Worm (Caenorhabditis elegans) whole organism, young adult: ENCODE measurements around the gene rnp-5.

ENCODE experiments used
- B0261.1 ChIP-seq: sonication (generic microtip); optimal IDR thresholded peaks from 2 replicates; lab custom pipeline; 2016; ENCODE audit warnings: mild to moderate bottlenecking, missing genetic modification characterization, moderate library complexity, missing compliant biosample characterization
- C06A6.2 ChIP-seq: fragments of 200-800 bp; sonication (Bioruptor generic); conservative IDR thresholded peaks from 2 replicates; pipeline ENCODE4 v1.3.6; 2022; ENCODE audit warnings: missing genetic modification characterization, missing compliant biosample characterization
- F22D6.2 ChIP-seq: sonication (generic microtip); optimal IDR thresholded peaks from 2 replicates; lab custom pipeline; 2016; ENCODE audit warnings: mild to moderate bottlenecking, missing genetic modification characterization, missing compliant biosample characterization
- F49E8.2 ChIP-seq: sonication (generic microtip); optimal IDR thresholded peaks from 3 replicates; lab custom pipeline; 2017; ENCODE audit warnings: missing genetic modification characterization, mild to moderate bottlenecking, missing compliant biosample characterization, antibody characterized with exemption, moderate library complexity; ENCODE audit not compliant: insufficient read depth
- F52B5.7 ChIP-seq: sonication (generic microtip); optimal IDR thresholded peaks from 2 replicates; lab custom pipeline; 2016; ENCODE audit warnings: mild to moderate bottlenecking, missing genetic modification characterization, missing compliant biosample characterization
- K11D2.4 ChIP-seq: fragments of 200-800 bp; sonication (Bioruptor generic); IDR thresholded peaks from 2 replicates; pipeline ENCODE4 v1.3.6; 2022; ENCODE audit warnings: missing genetic modification reagents, missing genetic modification characterization, missing compliant biosample characterization
- K12H6.12 ChIP-seq: fragments of 200-800 bp; sonication (Bioruptor generic); optimal IDR thresholded peaks from 2 replicates; lab custom pipeline; 2018; ENCODE audit warnings: mild to moderate bottlenecking, missing genetic modification characterization, missing compliant biosample characterization
- Y53G8AR.9 ChIP-seq: fragments of 200-800 bp; sonication (Bioruptor generic); conservative IDR thresholded peaks from 2 replicates; pipeline ENCODE4 v1.3.6; 2022; ENCODE audit warnings: missing genetic modification reagents, missing genetic modification characterization, missing compliant biosample characterization
- Y95B8A.8 ChIP-seq: fragments of 200-800 bp; sonication (Bioruptor generic); IDR thresholded peaks from 2 replicates; pipeline ENCODE4 v1.3.6; 2022; ENCODE audit warnings: missing genetic modification reagents, missing genetic modification characterization, missing compliant biosample characterization
- akir-1 ChIP-seq: fragments of 200-800 bp; sonication (Bioruptor generic); optimal IDR thresholded peaks from 2 replicates; lab custom pipeline; 2018; ENCODE audit warnings: mild to moderate bottlenecking, missing genetic modification characterization, moderate library complexity, missing compliant biosample characterization
- aptf-2 ChIP-seq: fragments of 200-800 bp; sonication (Bioruptor generic); conservative IDR thresholded peaks from 2 replicates; pipeline ENCODE4 v1.3.6; 2022; ENCODE audit warnings: missing genetic modification reagents, missing genetic modification characterization, missing compliant biosample characterization
- attf-5 ChIP-seq: fragments of 200-800 bp; sonication (Bioruptor generic); optimal IDR thresholded peaks from 2 replicates; lab custom pipeline; 2018; ENCODE audit warnings: mild to moderate bottlenecking, missing genetic modification characterization, missing compliant biosample characterization
- cebp-2 ChIP-seq: fragments of 200-800 bp; sonication (Bioruptor generic); IDR thresholded peaks from 2 replicates; pipeline ENCODE4 v1.3.6; 2022; ENCODE audit warnings: missing genetic modification characterization, missing compliant biosample characterization
- ceh-100 ChIP-seq: fragments of 200-800 bp; sonication (Bioruptor generic); IDR thresholded peaks from 2 replicates; pipeline ENCODE4 v1.3.6; 2022; ENCODE audit warnings: missing genetic modification reagents, missing genetic modification characterization, missing compliant biosample characterization
- ceh-27 ChIP-seq: fragments of 200-800 bp; sonication (Bioruptor generic); optimal IDR thresholded peaks from 2 replicates; lab custom pipeline; 2018; ENCODE audit warnings: mild to moderate bottlenecking, missing genetic modification characterization, moderate library complexity, missing compliant biosample characterization
- ceh-91 ChIP-seq: fragments of 200-800 bp; sonication (Bioruptor generic); IDR thresholded peaks from 2 replicates; pipeline ENCODE4 v1.3.6; 2022; ENCODE audit warnings: missing genetic modification reagents, missing genetic modification characterization, missing compliant biosample characterization
- chd-7 ChIP-seq: sonication (generic microtip); optimal IDR thresholded peaks from 2 replicates; lab custom pipeline; 2016; ENCODE audit warnings: mild to moderate bottlenecking, missing genetic modification characterization, moderate library complexity, missing compliant biosample characterization
- dox-1 ChIP-seq: fragments of 200-800 bp; sonication (Bioruptor generic); IDR thresholded peaks from 2 replicates; pipeline ENCODE4 v1.3.6; 2022; ENCODE audit warnings: missing genetic modification reagents, missing genetic modification characterization, missing compliant biosample characterization
- dpff-1 ChIP-seq: sonication (generic microtip); optimal IDR thresholded peaks from 2 replicates; lab custom pipeline; 2017; ENCODE audit warnings: mild to moderate bottlenecking, missing genetic modification characterization, missing compliant biosample characterization
- efl-1 ChIP-seq: fragments of 150-350 bp; optimal IDR thresholded peaks from 2 replicates; lab custom pipeline; 2014; ENCODE audit warnings: missing biosample characterization, missing genetic modification reagents, missing genetic modification characterization
- ekl-4 ChIP-seq: fragments of 200-800 bp; sonication (Bioruptor generic); IDR thresholded peaks from 2 replicates; pipeline ENCODE4 v1.3.6; 2022; ENCODE audit warnings: missing genetic modification reagents, missing genetic modification characterization, missing compliant biosample characterization
- hlh-12 ChIP-seq: sonication (generic microtip); optimal IDR thresholded peaks from 2 replicates; lab custom pipeline; 2016; ENCODE audit warnings: missing genetic modification characterization, missing compliant biosample characterization
- hmg-1.2 ChIP-seq: fragments of 200-800 bp; sonication (Bioruptor generic); IDR thresholded peaks from 2 replicates; pipeline ENCODE4 v1.3.6; 2022; ENCODE audit warnings: missing genetic modification reagents, missing genetic modification characterization, missing compliant biosample characterization
- lag-1 ChIP-seq: fragments of 200-800 bp; sonication (Bioruptor generic); IDR thresholded peaks from 2 replicates; pipeline ENCODE4 v1.3.6; 2022; ENCODE audit warnings: missing genetic modification reagents, missing genetic modification characterization, missing compliant biosample characterization
- let-526 ChIP-seq: fragments of 200-800 bp; sonication (Bioruptor generic); IDR thresholded peaks from 2 replicates; pipeline ENCODE4 v1.3.6; 2022; ENCODE audit warnings: missing genetic modification reagents, missing genetic modification characterization, missing compliant biosample characterization
- lin-35 ChIP-seq, 3 experiments: fragments of 150-350 bp in 2 of 3; sonication (generic microtip) in 1 of 3; optimal IDR thresholded peaks; 2 replicates each; lab custom pipeline; 2014 to 2018; ENCODE audit warnings: missing biosample characterization in 3 of 3, missing genetic modification characterization in 3 of 3, missing genetic modification reagents in 3 of 3
- lin-40 ChIP-seq: sonication (generic microtip); optimal IDR thresholded peaks from 2 replicates; lab custom pipeline; 2016; ENCODE audit warnings: missing genetic modification characterization, mild to moderate bottlenecking, missing compliant biosample characterization, missing genotype, missing genetic modification reagents
- lsl-1 ChIP-seq: fragments of 200-800 bp; sonication (Bioruptor generic); optimal IDR thresholded peaks from 2 replicates; lab custom pipeline; 2018; ENCODE audit warnings: mild to moderate bottlenecking, missing genetic modification characterization, moderate library complexity, missing compliant biosample characterization
- mcd-1 ChIP-seq: fragments of 200-800 bp; sonication (Bioruptor generic); IDR thresholded peaks from 2 replicates; pipeline ENCODE4 v1.3.6; 2022; ENCODE audit warnings: missing genetic modification reagents, missing genetic modification characterization, missing compliant biosample characterization
- mes-4 ChIP-seq: sonication (generic microtip); optimal IDR thresholded peaks from 2 replicates; lab custom pipeline; 2016; ENCODE audit warnings: missing genotype, missing genetic modification characterization, missing compliant biosample characterization
- mxl-1 ChIP-seq: sonication (generic microtip); optimal IDR thresholded peaks from 2 replicates; lab custom pipeline; 2016; ENCODE audit warnings: missing genetic modification characterization, missing compliant biosample characterization
- nhr-80 ChIP-seq: sonication (generic microtip); optimal IDR thresholded peaks from 2 replicates; lab custom pipeline; 2016; ENCODE audit warnings: missing genetic modification characterization, missing compliant biosample characterization
- nhr-90 ChIP-seq: sonication (generic microtip); optimal IDR thresholded peaks from 2 replicates; lab custom pipeline; 2016; ENCODE audit warnings: missing genotype, mild to moderate bottlenecking, missing genetic modification characterization, missing compliant biosample characterization
- pbrm-1 ChIP-seq: fragments of 200-800 bp; sonication (Bioruptor generic); IDR thresholded peaks from 2 replicates; pipeline ENCODE4 v1.3.6; 2022; ENCODE audit warnings: missing genetic modification reagents, missing genetic modification characterization, missing compliant biosample characterization
- rcor-1 ChIP-seq: fragments of 200-800 bp; sonication (Bioruptor generic); IDR thresholded peaks from 2 replicates; pipeline ENCODE4 v1.3.6; 2022; ENCODE audit warnings: missing genetic modification reagents, missing genetic modification characterization, missing compliant biosample characterization
- rec-8 ChIP-seq, 2 experiments: sonication (generic microtip); optimal IDR thresholded peaks; 2 replicates each; lab custom pipeline; 2016; ENCODE audit warnings: mild to moderate bottlenecking in 2 of 2, missing genetic modification characterization in 2 of 2, missing genetic modification reagents in 2 of 2, missing genotype in 2 of 2, missing biosample characterization in 1 of 2, missing compliant biosample characterization in 1 of 2, moderate library complexity in 1 of 2
- repo-1 ChIP-seq: sonication (generic microtip); optimal IDR thresholded peaks from 2 replicates; lab custom pipeline; 2017; ENCODE audit warnings: mild to moderate bottlenecking, missing genetic modification characterization, missing compliant biosample characterization
- sdz-38 ChIP-seq: sonication (generic microtip); optimal IDR thresholded peaks from 2 replicates; lab custom pipeline; 2016; ENCODE audit warnings: missing genotype, missing genetic modification characterization, missing compliant biosample characterization
- snpc-1.1 ChIP-seq: sonication (generic microtip); optimal IDR thresholded peaks from 2 replicates; lab custom pipeline; 2017; ENCODE audit warnings: missing genetic modification characterization, mild to moderate bottlenecking, missing compliant biosample characterization, antibody characterized with exemption, moderate library complexity, missing genotype, missing genetic modification reagents; ENCODE audit not compliant: insufficient read depth
- snpc-1.3 ChIP-seq: sonication (generic microtip); optimal IDR thresholded peaks from 2 replicates; lab custom pipeline; 2017; ENCODE audit warnings: missing genetic modification characterization, mild to moderate bottlenecking, missing compliant biosample characterization, antibody characterized with exemption, moderate library complexity, missing genotype, missing genetic modification reagents; ENCODE audit not compliant: insufficient read depth
- snpc-3.4 ChIP-seq: sonication (generic microtip); optimal IDR thresholded peaks from 2 replicates; lab custom pipeline; 2017; ENCODE audit warnings: missing genetic modification characterization, mild to moderate bottlenecking, missing compliant biosample characterization, antibody characterized with exemption, moderate library complexity, missing genotype, missing genetic modification reagents
- snpc-4 ChIP-seq, 5 experiments: fragments of 150-350 bp in 1 of 5; sonication (generic microtip) in 4 of 5; optimal IDR thresholded peaks; 2 replicates each; lab custom pipeline; 2014 to 2018; ENCODE audit warnings: missing genetic modification characterization in 5 of 5, missing biosample characterization in 3 of 5, antibody characterized with exemption in 2 of 5, mild to moderate bottlenecking in 2 of 5, missing compliant biosample characterization in 2 of 5, missing genotype in 2 of 5, moderate library complexity in 2 of 5, missing genetic modification reagents in 1 of 5
- tbx-9 ChIP-seq: sonication (generic microtip); optimal IDR thresholded peaks from 2 replicates; lab custom pipeline; 2016; ENCODE audit warnings: borderline replicate concordance, missing genetic modification characterization, inconsistent platforms, missing compliant biosample characterization
- unc-130 ChIP-seq: sonication (generic microtip); optimal IDR thresholded peaks from 2 replicates; lab custom pipeline; 2016; ENCODE audit warnings: missing genetic modification reagents, missing genetic modification characterization, missing compliant biosample characterization
- unc-62 ChIP-seq: fragments of 150-350 bp; optimal IDR thresholded peaks from 2 replicates; lab custom pipeline; 2014; ENCODE audit warnings: missing biosample characterization, missing genetic modification reagents, missing genetic modification characterization
- ztf-18 ChIP-seq: sonication (generic microtip); optimal IDR thresholded peaks from 2 replicates; lab custom pipeline; 2016; ENCODE audit warnings: missing genotype, mild to moderate bottlenecking, missing genetic modification characterization, missing compliant biosample characterization
- ztf-26 ChIP-seq: sonication (generic microtip); optimal IDR thresholded peaks from 2 replicates; lab custom pipeline; 2017; ENCODE audit warnings: missing genetic modification characterization, missing compliant biosample characterization
- ztf-6 ChIP-seq: fragments of 200-800 bp; sonication (Bioruptor generic); IDR thresholded peaks from 2 replicates; pipeline ENCODE4 v1.3.6; 2022; ENCODE audit warnings: missing genetic modification reagents, missing genetic modification characterization, missing compliant biosample characterization

Gene rnp-5

DNA sequence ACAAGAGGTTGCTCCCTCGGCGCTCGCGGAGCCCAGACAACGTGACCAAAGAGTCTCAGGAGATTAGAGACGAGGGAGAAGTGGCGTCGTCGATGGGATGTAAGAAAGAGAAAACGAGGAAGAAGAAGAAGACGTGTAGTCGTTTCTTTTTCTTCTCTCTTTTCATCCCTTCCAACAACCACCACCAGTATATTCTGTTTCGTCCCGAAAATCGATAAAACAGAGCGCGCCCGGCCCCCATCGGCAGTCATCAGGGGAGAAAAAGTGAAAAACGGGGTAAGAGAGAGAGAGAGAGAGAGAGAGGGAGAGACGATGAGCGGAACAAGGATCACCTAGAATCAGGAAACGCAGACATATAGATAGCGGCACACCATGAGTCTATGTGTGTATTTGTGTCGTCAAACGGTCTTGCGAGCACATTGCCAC, 34.2 kb upstream of the rnp-5 start (continued):
- TF ChIP-seq pbrm-1, result peak; percentile 41; the same call in 1 of the 2 replicates
- TF ChIP-seq unc-62, result no peak
- TF ChIP-seq snpc-4 (GFP tag; optimal IDR thresholded peaks at IDR 0.05; lab: Kevin White, UChicago), result peak; percentile 41
- TF ChIP-seq snpc-4 (tag; optimal IDR thresholded peaks at IDR 0.05; lab: Kevin White, UChicago), result peak in 2 of 4 experiments; percentile 34 to 43
- no peak for TF ChIP-seq let-526 (GFP tag; lab: Robert Waterston, UW)
- no peak for TF ChIP-seq efl-1 (GFP tag; lab: Kevin White, UChicago)
- peak; percentile 83 for TF ChIP-seq attf-5
- no peak for TF ChIP-seq F49E8.2 (tag; lab: Kevin White, UChicago)
- no peak for TF ChIP-seq F22D6.2 (tag; lab: Kevin White, UChicago)
- no peak for TF ChIP-seq rcor-1 (GFP tag; lab: Robert Waterston, UW)
- TF ChIP-seq K11D2.4 (GFP tag; lab: Robert Waterston, UW), result no peak
- TF ChIP-seq sdz-38 (tag; lab: Kevin White, UChicago), result no peak
- TF ChIP-seq lin-40 (tag; lab: Kevin White, UChicago), result peak; percentile 76
- TF ChIP-seq hlh-12 (tag; lab: Kevin White, UChicago), result no peak
- TF ChIP-seq ekl-4 (GFP tag; lab: Robert Waterston, UW), result peak; percentile 57; the same call in 1 of the 2 replicates
- TF ChIP-seq mxl-1 (tag; lab: Kevin White, UChicago), result no peak
- no peak for TF ChIP-seq snpc-1.1 (tag; lab: Kevin White, UChicago)
- TF ChIP-seq ztf-26 (tag; lab: Kevin White, UChicago), result peak; percentile 56
- peak; percentile 80 for TF ChIP-seq ceh-27 (GFP tag; lab: Kevin White, UChicago)
- TF ChIP-seq lin-35 (GFP tag; optimal IDR thresholded peaks at IDR 0.05; lab: Kevin White, UChicago), result peak in 1 of 3 experiments; percentile 41
- TF ChIP-seq mes-4 (tag; lab: Kevin White, UChicago), result no peak
- no peak for TF ChIP-seq ztf-18
- TF ChIP-seq Y95B8A.8 (GFP tag; lab: Robert Waterston, UW), result no peak
- no peak for TF ChIP-seq snpc-3.4
- no peak for TF ChIP-seq B0261.1
- no peak for TF ChIP-seq dpff-1 (tag; lab: Kevin White, UChicago)
- no peak for TF ChIP-seq F52B5.7 (tag; lab: Kevin White, UChicago)
- no peak for TF ChIP-seq akir-1 (GFP tag; lab: Kevin White, UChicago)
- no peak for TF ChIP-seq tbx-9
- no peak for TF ChIP-seq rec-8 (tag; optimal IDR thresholded peaks at IDR 0.05; lab: Kevin White, UChicago)
- TF ChIP-seq nhr-80 (tag; lab: Kevin White, UChicago), result peak; percentile 75
- TF ChIP-seq ceh-100, result no peak
- peak; percentile 77 for TF ChIP-seq K12H6.12 (tag; lab: Kevin White, UChicago)
- peak; percentile 88 for TF ChIP-seq hmg-1.2 (GFP tag; lab: Robert Waterston, UW)
- peak; percentile 45 for TF ChIP-seq chd-7 (tag; lab: Kevin White, UChicago)
- TF ChIP-seq C06A6.2, result no peak
- no peak for TF ChIP-seq ceh-91 (GFP tag; lab: Robert Waterston, UW)
- TF ChIP-seq unc-130 (GFP tag; lab: Kevin White, UChicago), result no peak
- no peak for TF ChIP-seq snpc-1.3 (tag; lab: Kevin White, UChicago)
- TF ChIP-seq nhr-90 (tag; lab: Kevin White, UChicago), result peak; percentile 9
- TF ChIP-seq cebp-2 (GFP tag; lab: Robert Waterston, UW), result no peak
- no peak for TF ChIP-seq repo-1 (tag; lab: Kevin White, UChicago)
- no peak for TF ChIP-seq lsl-1
- TF ChIP-seq lag-1 (GFP tag; lab: Robert Waterston, UW), result no peak
- 0 out of 2 replicates have a peak, but pooled peaks have one; percentile 30 for TF ChIP-seq Y53G8AR.9
- no peak for TF ChIP-seq aptf-2 (GFP tag; lab: Robert Waterston, UW)
- TF ChIP-seq dox-1, result peak; percentile 59; the same call in 1 of the 2 replicates
- peak; percentile 71 for TF ChIP-seq mcd-1 (GFP tag; lab: Robert Waterston, UW)
- no peak for TF ChIP-seq ztf-6 (GFP tag; lab: Robert Waterston, UW)
